Fruit fly (Drosophila melanogaster): ENCODE measurements around the gene Polr2H.

- no peak for TF ChIP-seq psq (optimal IDR thresholded peaks at IDR 0.05)
- no peak for TF ChIP-seq usp (GFP tag; optimal IDR thresholded peaks at IDR 0.05)
- TF ChIP-seq CG8478 (optimal IDR thresholded peaks at IDR 0.05), result no peak
- no peak for TF ChIP-seq pan (optimal IDR thresholded peaks at IDR 0.05)
- no peak for TF ChIP-seq EcR (GFP tag; optimal IDR thresholded peaks at IDR 0.05)
Observed at dm6 chr3L:21727013-21727727, 1.6 kb upstream of the Polr2H start.

All from whole organism.